Fruit fly (Drosophila melanogaster) whole organism, embryonic: ENCODE measurements around the gene SP1173.

ENCODE experiments used
- Abd-B ChIP-seq: fragments of 200-800 bp; sonication (Bioruptor generic); optimal IDR thresholded peaks from 2 replicates; lab custom pipeline; 2018; ENCODE audit warnings: missing biosample characterization, mild to moderate bottlenecking, missing genetic modification characterization, moderate library complexity
- CG10267 ChIP-seq: fragments of 200-800 bp; sonication (Bioruptor generic); optimal IDR thresholded peaks from 2 replicates; lab custom pipeline; 2018; ENCODE audit warnings: missing biosample characterization, mild to moderate bottlenecking, missing genetic modification characterization, moderate library complexity
- CG11456 ChIP-seq: fragments of 200-800 bp; sonication (Bioruptor generic); IDR thresholded peaks from 3 replicates; pipeline ENCODE4 v1.3.6; 2022; ENCODE audit warnings: missing biosample characterization, missing genetic modification characterization
- CG11695 ChIP-seq: fragments of 200-800 bp; sonication (Bioruptor generic); IDR thresholded peaks from 3 replicates; pipeline ENCODE4 v1.3.6; 2022; ENCODE audit warnings: missing biosample characterization, missing genetic modification characterization
- CG15514 ChIP-seq: fragments of 200-800 bp; sonication (Bioruptor generic); optimal IDR thresholded peaks from 3 replicates; lab custom pipeline; 2017; ENCODE audit warnings: missing biosample characterization, missing genetic modification characterization, mild to moderate bottlenecking, moderate library complexity, missing genetic modification reagents
- CG16813 ChIP-seq: fragments of 200-800 bp; sonication (Bioruptor generic); IDR thresholded peaks from 3 replicates; pipeline ENCODE4 v1.3.6; 2022; ENCODE audit warnings: missing biosample characterization, missing genetic modification characterization; ENCODE audit not compliant: partially characterized antibody
- CG18262 ChIP-seq: fragments of 200-800 bp; optimal IDR thresholded peaks from 3 replicates; lab custom pipeline; 2019; ENCODE audit warnings: missing biosample characterization, mild to moderate bottlenecking, missing genetic modification characterization, moderate library complexity
- CG2116 ChIP-seq: fragments of 200-800 bp; sonication (Bioruptor generic); optimal IDR thresholded peaks from 3 replicates; lab custom pipeline; 2018; ENCODE audit warnings: missing biosample characterization, mild to moderate bottlenecking, missing genetic modification characterization
- CG2129 ChIP-seq: fragments of 200-800 bp; sonication (Bioruptor generic); IDR thresholded peaks from 2 replicates; pipeline ENCODE4 v1.3.6; 2022; ENCODE audit warnings: missing biosample characterization, missing genetic modification characterization; ENCODE audit not compliant: partially characterized antibody
- CG2712 ChIP-seq: fragments of 200-800 bp; optimal IDR thresholded peaks from 3 replicates; lab custom pipeline; 2019; ENCODE audit warnings: missing biosample characterization, mild to moderate bottlenecking, missing genetic modification characterization, moderate library complexity
- CG3838 ChIP-seq: fragments of 200-800 bp; sonication (Bioruptor generic); optimal IDR thresholded peaks from 3 replicates; lab custom pipeline; 2016; ENCODE audit warnings: missing biosample characterization, missing genetic modification characterization
- CG5180 ChIP-seq: fragments of 200-800 bp; sonication (Bioruptor generic); optimal IDR thresholded peaks from 3 replicates; lab custom pipeline; 2017; ENCODE audit warnings: missing biosample characterization, missing genetic modification characterization, mild to moderate bottlenecking, moderate library complexity, missing genetic modification reagents
- CG6175 ChIP-seq: fragments of 200-800 bp; sonication (Bioruptor generic); IDR thresholded peaks from 3 replicates; pipeline ENCODE4 v1.3.6; 2022; ENCODE audit warnings: missing biosample characterization, missing genetic modification characterization
- CG6854 ChIP-seq: fragments of 200-800 bp; sonication (Bioruptor generic); optimal IDR thresholded peaks from 3 replicates; lab custom pipeline; 2017; ENCODE audit warnings: missing biosample characterization, mild to moderate bottlenecking, missing genetic modification characterization
- CG7271 ChIP-seq: fragments of 200-800 bp; sonication (Bioruptor generic); optimal IDR thresholded peaks from 2 replicates; lab custom pipeline; 2018; ENCODE audit warnings: missing biosample characterization, mild to moderate bottlenecking, missing genetic modification characterization, moderate library complexity
- CG7839 ChIP-seq: fragments of 200-800 bp; sonication (Bioruptor generic); optimal IDR thresholded peaks from 3 replicates; lab custom pipeline; 2018; ENCODE audit warnings: missing biosample characterization, mild to moderate bottlenecking, missing genetic modification characterization, moderate library complexity
- CG8478 ChIP-seq: fragments of >200 bp; optimal IDR thresholded peaks from 2 replicates; lab custom pipeline; 2018
- CrebB ChIP-seq: fragments of 200-800 bp; sonication (Bioruptor generic); optimal IDR thresholded peaks from 3 replicates; lab custom pipeline; 2018; ENCODE audit warnings: missing biosample characterization, mild to moderate bottlenecking, missing genetic modification characterization
- Dfd ChIP-seq, 2 experiments: fragments of >200 bp; optimal IDR thresholded peaks; 2 replicates each; lab custom pipeline; 2017; ENCODE audit warnings: missing biosample characterization in 2 of 2, missing genetic modification characterization in 2 of 2
- Dip2 ChIP-seq: fragments of 200-800 bp; sonication (Bioruptor generic); IDR thresholded peaks from 2 replicates; pipeline ENCODE4 v1.3.6; 2022; ENCODE audit warnings: missing biosample characterization, missing genetic modification characterization
- E2f1 ChIP-seq: fragments of 200-800 bp; sonication (Bioruptor generic); IDR thresholded peaks from 2 replicates; pipeline ENCODE4 v1.3.6; 2022; ENCODE audit warnings: missing biosample characterization, missing genetic modification characterization
- Eip74EF ChIP-seq, 2 experiments: fragments of 200-800 bp in 1 of 2; fragments of >200 bp in 1 of 2; sonication (Bioruptor generic) in 1 of 2; optimal IDR thresholded peaks; 2 replicates each; lab custom pipeline; 2017 to 2019; ENCODE audit warnings: missing biosample characterization in 2 of 2, missing genetic modification characterization in 2 of 2, mild to moderate bottlenecking in 1 of 2, moderate library complexity in 1 of 2
- Gug ChIP-seq: fragments of 200-800 bp; sonication (Bioruptor generic); IDR thresholded peaks from 4 replicates; pipeline ENCODE4 v1.3.6; 2022; ENCODE audit warnings: missing biosample characterization, missing genetic modification characterization
- HLH3B ChIP-seq: fragments of 200-800 bp; sonication (Bioruptor generic); IDR thresholded peaks from 2 replicates; pipeline ENCODE4 v1.3.6; 2022; ENCODE audit warnings: missing biosample characterization, missing genetic modification characterization
- Hand ChIP-seq: fragments of 200-800 bp; sonication (Bioruptor generic); optimal IDR thresholded peaks from 2 replicates; lab custom pipeline; 2017; ENCODE audit warnings: mild to moderate bottlenecking, missing biosample characterization, missing genetic modification reagents, missing genetic modification characterization
- Max ChIP-seq: fragments of 200-800 bp; sonication (Bioruptor generic); optimal IDR thresholded peaks from 2 replicates; lab custom pipeline; 2016; ENCODE audit warnings: missing biosample characterization, mild to moderate bottlenecking, missing genetic modification characterization
- NK7.1 ChIP-seq: fragments of 200-800 bp; sonication (Bioruptor generic); optimal IDR thresholded peaks from 3 replicates; lab custom pipeline; 2016; ENCODE audit warnings: missing biosample characterization, missing genetic modification characterization
- Optix ChIP-seq: fragments of 200-800 bp; sonication (Bioruptor generic); IDR thresholded peaks from 3 replicates; pipeline ENCODE4 v1.3.6; 2022; ENCODE audit warnings: missing biosample characterization, missing genetic modification characterization
- Ptx1 ChIP-seq: fragments of 200-800 bp; sonication (Bioruptor generic); IDR thresholded peaks from 2 replicates; pipeline ENCODE4 v1.3.6; 2022; ENCODE audit warnings: missing biosample characterization, missing genetic modification characterization
- Sox100B ChIP-seq: fragments of 200-800 bp; sonication (Bioruptor generic); optimal IDR thresholded peaks from 3 replicates; lab custom pipeline; 2018; ENCODE audit warnings: missing biosample characterization, mild to moderate bottlenecking, missing genetic modification characterization
- Tbp ChIP-seq: fragments of >200 bp; optimal IDR thresholded peaks from 2 replicates; lab custom pipeline; 2018; ENCODE audit warnings: missing biosample characterization, missing genetic modification characterization
- ato ChIP-seq: fragments of 200-800 bp; sonication (Bioruptor generic); IDR thresholded peaks from 2 replicates; pipeline ENCODE4 v1.3.6; 2022; ENCODE audit warnings: missing biosample characterization, missing genetic modification characterization; ENCODE audit not compliant: partially characterized antibody
- bowl ChIP-seq: fragments of 200-800 bp; sonication (Bioruptor generic); IDR thresholded peaks from 2 replicates; pipeline ENCODE4 v1.3.6; 2022; ENCODE audit warnings: missing biosample characterization, missing genetic modification characterization
- chn ChIP-seq: fragments of 200-800 bp; sonication (Bioruptor generic); optimal IDR thresholded peaks from 2 replicates; lab custom pipeline; 2016; ENCODE audit warnings: missing biosample characterization, missing genetic modification characterization
- fru ChIP-seq: fragments of >200 bp; optimal IDR thresholded peaks from 2 replicates; lab custom pipeline; 2017
- gce ChIP-seq: fragments of 200-800 bp; sonication (Bioruptor generic); IDR thresholded peaks from 3 replicates; pipeline ENCODE4 v1.3.6; 2022; ENCODE audit warnings: missing biosample characterization, missing genetic modification characterization
- gro ChIP-seq: fragments of 200-800 bp; sonication (Bioruptor generic); optimal IDR thresholded peaks from 2 replicates; lab custom pipeline; 2016; ENCODE audit warnings: missing biosample characterization, missing genetic modification characterization
- mld ChIP-seq: fragments of 200-800 bp; sonication (Bioruptor generic); IDR thresholded peaks from 3 replicates; pipeline ENCODE4 v1.3.6; 2022; ENCODE audit warnings: missing biosample characterization, missing genetic modification characterization; ENCODE audit not compliant: partially characterized antibody
- nau ChIP-seq: fragments of 200-800 bp; sonication (Bioruptor generic); optimal IDR thresholded peaks from 3 replicates; lab custom pipeline; 2017; ENCODE audit warnings: missing biosample characterization, mild to moderate bottlenecking, missing genetic modification characterization, missing genetic modification reagents
- onecut ChIP-seq: fragments of 200-800 bp; sonication (Bioruptor generic); IDR thresholded peaks from 2 replicates; pipeline ENCODE4 v1.3.6; 2022; ENCODE audit warnings: missing biosample characterization, missing genetic modification characterization
- pita ChIP-seq: fragments of 200-800 bp; sonication (Bioruptor generic); optimal IDR thresholded peaks from 2 replicates; lab custom pipeline; 2017; ENCODE audit warnings: missing biosample characterization, mild to moderate bottlenecking, missing genetic modification characterization
- rib ChIP-seq: fragments of 200-800 bp; sonication (Bioruptor generic); IDR thresholded peaks from 2 replicates; pipeline ENCODE4 v1.3.6; 2022; ENCODE audit warnings: missing biosample characterization, missing genetic modification characterization
- seq ChIP-seq: fragments of 200-800 bp; sonication (Bioruptor generic); IDR thresholded peaks from 2 replicates; pipeline ENCODE4 v1.3.6; 2022; ENCODE audit warnings: missing biosample characterization, missing genetic modification characterization
- slp2 ChIP-seq: fragments of 200-800 bp; sonication (Bioruptor generic); optimal IDR thresholded peaks from 2 replicates; lab custom pipeline; 2016; ENCODE audit warnings: missing biosample characterization, missing genetic modification characterization
- stwl ChIP-seq: fragments of 200-800 bp; sonication (Bioruptor generic); optimal IDR thresholded peaks from 3 replicates; lab custom pipeline; 2018; ENCODE audit warnings: missing biosample characterization, mild to moderate bottlenecking, missing genetic modification characterization, moderate library complexity
- tin ChIP-seq: fragments of 200-800 bp; sonication (Bioruptor generic); optimal IDR thresholded peaks from 3 replicates; lab custom pipeline; 2016; ENCODE audit warnings: missing biosample characterization, missing genetic modification characterization
- trh ChIP-seq: fragments of 200-800 bp; sonication (Bioruptor generic); optimal IDR thresholded peaks from 2 replicates; lab custom pipeline; 2016; ENCODE audit warnings: missing biosample characterization, missing genetic modification characterization
- usp ChIP-seq: fragments of >200 bp; optimal IDR thresholded peaks from 2 replicates; lab custom pipeline; 2017; ENCODE audit warnings: missing biosample characterization, missing genetic modification characterization
- vvl ChIP-seq: fragments of 200-800 bp; sonication (Bioruptor generic); IDR thresholded peaks from 2 replicates; pipeline ENCODE4 v1.3.6; 2022; ENCODE audit warnings: missing biosample characterization, missing genetic modification characterization

Gene SP1173

DNA sequence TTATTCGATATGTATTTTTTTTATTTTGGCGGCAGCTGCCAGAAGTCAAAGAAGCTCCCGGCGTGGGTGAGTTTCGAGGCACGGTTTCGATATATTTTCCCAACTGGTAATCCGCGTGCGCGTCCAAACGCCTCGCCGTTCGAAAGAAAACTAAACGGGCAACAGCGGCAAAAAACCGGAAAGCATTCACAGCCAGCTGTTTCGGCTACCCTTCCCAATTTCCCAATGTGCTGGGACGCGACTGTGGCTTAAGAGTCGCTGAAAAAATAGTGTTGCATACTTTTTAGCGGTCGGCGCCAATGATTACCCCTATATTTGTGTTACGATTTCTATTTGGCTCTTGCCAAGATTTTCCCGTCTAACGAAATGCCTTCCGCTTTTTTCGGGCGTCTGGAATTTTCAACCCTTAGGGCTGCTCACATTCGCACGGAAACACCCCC is at the start of gene SP1173 (continued):
- TF ChIP-seq vvl (GFP tag; lab: Robert Waterston, UW) (peak; percentile 83), slp2 (GFP tag; lab: Kevin White, UChicago) (no peak), CG15514 (peak; percentile 59), bowl (GFP tag; lab: Robert Waterston, UW) (no peak; the same call in 1 of the 2 replicates), CG11456 (GFP tag; lab: Robert Waterston, UW) (no peak; the same call in 2 of the 3 replicates), gro (GFP tag; lab: Kevin White, UChicago) (peak; percentile 41), mld (GFP tag; lab: Robert Waterston, UW) (0 out of 3 replicates have a peak, but pooled peaks have one; percentile 19), HLH3B (peak; percentile 36; the same call in 1 of the 2 replicates), gce (GFP tag; lab: Robert Waterston, UW) (peak; percentile 78; the same call in 2 of the 3 replicates), rib (GFP tag; lab: Robert Waterston, UW) (peak; percentile 74; the same call in 1 of the 2 replicates), CG2116 (GFP tag; lab: Kevin White, UChicago) (peak; percentile 3), pita (GFP tag; lab: Kevin White, UChicago) (no peak), CrebB (peak; percentile 66), CG7839 (tag; lab: Kevin White, UChicago) (peak; percentile 15), CG16813 (GFP tag; lab: Robert Waterston, UW) (peak; percentile 38; the same call in 1 of the 3 replicates), CG7271 (tag; lab: Kevin White, UChicago) (peak; percentile 40), CG10267 (tag; lab: Kevin White, UChicago) (no peak), CG5180 (GFP tag; lab: Kevin White, UChicago) (peak; percentile 24), nau (peak; percentile 71), Sox100B (no peak), fru (lab: Kevin White, UChicago) (no peak), Hand (GFP tag; lab: Kevin White, UChicago) (no peak), seq (GFP tag; lab: Robert Waterston, UW) (peak; percentile 70; the same call in 1 of the 2 replicates), Eip74EF (GFP tag; optimal IDR thresholded peaks at IDR 0.05; lab: Kevin White, UChicago) (peak in 1 of 2 experiments; percentile 52)

- TF ChIP-seq Tbp: no peak
- no peak for TF ChIP-seq NK7.1
- no peak for TF ChIP-seq CG11695 (GFP tag; lab: Robert Waterston, UW)
- peak; percentile 40 for TF ChIP-seq Abd-B (GFP tag; lab: Kevin White, UChicago)
- TF ChIP-seq CG2129 (GFP tag; lab: Robert Waterston, UW): 0 out of 2 replicates have a peak, but pooled peaks have one; percentile 53
- no peak for TF ChIP-seq E2f1 (GFP tag; lab: Robert Waterston, UW)
- TF ChIP-seq CG6175 (GFP tag; lab: Robert Waterston, UW): no peak
- TF ChIP-seq CG8478 (lab: Kevin White, UChicago): no peak
- 0 out of 4 replicates have a peak, but pooled peaks have one; percentile 24 for TF ChIP-seq Gug (GFP tag; lab: Robert Waterston, UW)
- no peak for TF ChIP-seq CG6854
- no peak for TF ChIP-seq Dip2 (GFP tag; lab: Robert Waterston, UW)
- TF ChIP-seq usp (GFP tag; lab: Kevin White, UChicago): no peak
- no peak for TF ChIP-seq Max
- no peak for TF ChIP-seq Dfd (GFP tag; optimal IDR thresholded peaks at IDR 0.05; lab: Kevin White, UChicago)
- TF ChIP-seq tin (GFP tag; lab: Kevin White, UChicago): peak; percentile 0
- TF ChIP-seq CG7839 (tag; lab: Kevin White, UChicago): peak; percentile 49
- TF ChIP-seq onecut (GFP tag; lab: Robert Waterston, UW): no peak; the same call in none of the 2 replicates
- TF ChIP-seq CG3838 (GFP tag; lab: Kevin White, UChicago): no peak
- TF ChIP-seq CG2712 (tag; lab: Kevin White, UChicago): peak; percentile 62
- TF ChIP-seq stwl (tag; lab: Kevin White, UChicago): peak; percentile 60
- peak; percentile 41; the same call in 1 of the 2 replicates for TF ChIP-seq Ptx1
- TF ChIP-seq chn (GFP tag; lab: Kevin White, UChicago): no peak
- no peak for TF ChIP-seq trh (GFP tag; lab: Kevin White, UChicago)
- no peak for TF ChIP-seq Optix (GFP tag; lab: Robert Waterston, UW)
- TF ChIP-seq CG18262 (tag; lab: Kevin White, UChicago): peak; percentile 50
- TF ChIP-seq ato: 0 out of 2 replicates have a peak, but pooled peaks have one; percentile 22
Measured at dm6 chr3L:6752278-6753096, 49.2 kb upstream of the SP1173 start, which contains the start of the genes velo and Sbds. Gene velo (minus strand): TSS chr3L:6752752. Gene Sbds (plus strand): TSS chr3L:6752913.
